Worm (Caenorhabditis elegans) whole organism, L3 larva: Measurements from ENCODE around the gene Y102A5C.40.

Experiments
- R02D3.7 ChIP-seq: fragments of 150-350 bp; optimal IDR thresholded peaks from 2 replicates; lab custom pipeline; 2014; ENCODE audit warnings: missing biosample characterization, missing genetic modification characterization
- ceh-16 ChIP-seq: sonication (generic microtip); optimal IDR thresholded peaks from 2 replicates; lab custom pipeline; 2017; ENCODE audit warnings: missing biosample characterization, missing genetic modification characterization
- ceh-82 ChIP-seq: fragments of 150-350 bp; optimal IDR thresholded peaks from 2 replicates; lab custom pipeline; 2014; ENCODE audit warnings: missing biosample characterization, missing genetic modification characterization
- daf-12 ChIP-seq: fragments of 150-350 bp; optimal IDR thresholded peaks from 2 replicates; lab custom pipeline; 2014; ENCODE audit warnings: missing biosample characterization, missing genetic modification reagents, missing genetic modification characterization
- egl-27 ChIP-seq: sonication (generic microtip); optimal IDR thresholded peaks from 4 replicates; lab custom pipeline; 2017; ENCODE audit warnings: missing biosample characterization, missing genetic modification reagents, missing genetic modification characterization
- egl-5 ChIP-seq: fragments of 150-350 bp; optimal IDR thresholded peaks from 2 replicates; lab custom pipeline; 2017; ENCODE audit warnings: missing biosample characterization, missing genetic modification reagents, missing genetic modification characterization, inconsistent platforms
- elt-1 ChIP-seq: fragments of 150-350 bp; optimal IDR thresholded peaks from 2 replicates; lab custom pipeline; 2014; ENCODE audit warnings: missing biosample characterization, missing genetic modification characterization
- elt-2 ChIP-seq: sonication (generic microtip); optimal IDR thresholded peaks from 2 replicates; lab custom pipeline; 2016; ENCODE audit warnings: missing genetic modification reagents, mild to moderate bottlenecking, missing genetic modification characterization, missing compliant biosample characterization
- eor-1 ChIP-seq, 2 experiments: fragments of 150-350 bp; optimal IDR thresholded peaks; 2 replicates each; lab custom pipeline; 2014 to 2018; ENCODE audit warnings: missing biosample characterization in 2 of 2, missing genetic modification characterization in 2 of 2
- fkh-10 ChIP-seq: sonication (generic microtip); optimal IDR thresholded peaks from 2 replicates; lab custom pipeline; 2017; ENCODE audit warnings: missing biosample characterization, missing genetic modification reagents, missing genetic modification characterization
- fos-1 ChIP-seq: fragments of 150-350 bp; optimal IDR thresholded peaks from 2 replicates; lab custom pipeline; 2014; ENCODE audit warnings: missing biosample characterization, missing genetic modification characterization
- jun-1 ChIP-seq: fragments of 150-350 bp; optimal IDR thresholded peaks from 2 replicates; lab custom pipeline; 2014; ENCODE audit warnings: missing biosample characterization, missing genetic modification reagents, missing genetic modification characterization
- lsy-12 ChIP-seq: sonication (generic microtip); optimal IDR thresholded peaks from 2 replicates; lab custom pipeline; 2016; ENCODE audit warnings: mild to moderate bottlenecking, missing genetic modification characterization, missing compliant biosample characterization
- mml-1 ChIP-seq: fragments of 150-350 bp; sonication (generic microtip); optimal IDR thresholded peaks from 3 replicates; lab custom pipeline; 2014; ENCODE audit warnings: missing biosample characterization, missing genetic modification characterization
- nfya-1 ChIP-seq: sonication (generic microtip); optimal IDR thresholded peaks from 2 replicates; lab custom pipeline; 2017; ENCODE audit warnings: missing genetic modification characterization, mild to moderate bottlenecking, missing compliant biosample characterization, antibody characterized with exemption, moderate library complexity; ENCODE audit not compliant: insufficient read depth
- nhr-11 ChIP-seq: fragments of 150-350 bp; optimal IDR thresholded peaks from 2 replicates; lab custom pipeline; 2014; ENCODE audit warnings: missing biosample characterization, missing genetic modification characterization
- nhr-12 ChIP-seq: fragments of 150-350 bp; optimal IDR thresholded peaks from 2 replicates; lab custom pipeline; 2014; ENCODE audit warnings: missing biosample characterization, missing genetic modification characterization
- nhr-23 ChIP-seq: fragments of 150-350 bp; optimal IDR thresholded peaks from 2 replicates; lab custom pipeline; 2014; ENCODE audit warnings: missing biosample characterization, missing genetic modification reagents, missing genetic modification characterization
- nhr-237 ChIP-seq: fragments of 150-350 bp; optimal IDR thresholded peaks from 2 replicates; lab custom pipeline; 2014; ENCODE audit warnings: missing biosample characterization, missing genetic modification characterization
- nhr-25 ChIP-seq: sonication (generic microtip); optimal IDR thresholded peaks from 2 replicates; lab custom pipeline; 2017; ENCODE audit warnings: missing biosample characterization, missing genetic modification characterization
- nhr-28 ChIP-seq: fragments of 150-350 bp; optimal IDR thresholded peaks from 2 replicates; lab custom pipeline; 2014; ENCODE audit warnings: missing biosample characterization, missing genetic modification characterization
- nhr-43 ChIP-seq: sonication (generic microtip); optimal IDR thresholded peaks from 2 replicates; lab custom pipeline; 2016; ENCODE audit warnings: mild to moderate bottlenecking, missing genetic modification characterization, missing compliant biosample characterization; ENCODE audit not compliant: poor library complexity, severe bottlenecking
- nhr-67 ChIP-seq: fragments of 150-350 bp; optimal IDR thresholded peaks from 2 replicates; lab custom pipeline; 2014; ENCODE audit warnings: missing biosample characterization, missing genetic modification characterization
- nhr-76 ChIP-seq: fragments of 150-350 bp; sonication (generic microtip); optimal IDR thresholded peaks from 5 replicates; lab custom pipeline; 2014; ENCODE audit warnings: missing biosample characterization, missing genetic modification characterization
- nhr-77 ChIP-seq: fragments of 150-350 bp; optimal IDR thresholded peaks from 2 replicates; lab custom pipeline; 2014; ENCODE audit warnings: missing biosample characterization, missing genetic modification characterization
- pha-4 ChIP-seq: fragments of 150-350 bp; optimal IDR thresholded peaks from 2 replicates; lab custom pipeline; 2014; ENCODE audit warnings: missing biosample characterization, missing genetic modification reagents, missing genetic modification characterization
- pqm-1 ChIP-seq: fragments of 150-350 bp; optimal IDR thresholded peaks from 2 replicates; lab custom pipeline; 2017; ENCODE audit warnings: missing biosample characterization, missing genetic modification characterization, inconsistent platforms
- sea-2 ChIP-seq: fragments of 150-350 bp; sonication (generic microtip); optimal IDR thresholded peaks from 4 replicates; lab custom pipeline; 2014; ENCODE audit warnings: missing biosample characterization, missing genetic modification reagents, missing genetic modification characterization
- skn-1 ChIP-seq: fragments of 150-350 bp; optimal IDR thresholded peaks from 2 replicates; lab custom pipeline; 2014; ENCODE audit warnings: missing biosample characterization, missing genetic modification characterization
- tbx-2 ChIP-seq: sonication (generic microtip); optimal IDR thresholded peaks from 2 replicates; lab custom pipeline; 2016; ENCODE audit warnings: mild to moderate bottlenecking, missing genetic modification characterization, missing compliant biosample characterization
- unc-62 ChIP-seq: fragments of 150-350 bp; sonication (generic microtip); optimal IDR thresholded peaks from 4 replicates; lab custom pipeline; 2014; ENCODE audit warnings: missing biosample characterization, missing genetic modification reagents, missing genetic modification characterization
- ztf-11 ChIP-seq: fragments of 150-350 bp; optimal IDR thresholded peaks from 2 replicates; lab custom pipeline; 2014; ENCODE audit warnings: missing biosample characterization, missing genetic modification characterization
- ztf-4 ChIP-seq: fragments of 150-350 bp; optimal IDR thresholded peaks from 2 replicates; lab custom pipeline; 2014; ENCODE audit warnings: missing biosample characterization, missing genetic modification characterization

Y102A5C.40 gene

ce11 chrV:17013232-17013631 is 26.3 kb upstream of the Y102A5C.40 start, which contains the start of gene clec-241:
clec-241 (minus strand) TSS chrV:17013332.
- TF ChIP-seq ceh-16 (tag; lab: Kevin White, UChicago) (no peak), ztf-11 (no peak), nhr-23 (no peak), nhr-237 (tag; lab: Kevin White, UChicago) (no peak), unc-62 (no peak), nhr-12 (no peak), nhr-25 (tag; lab: Kevin White, UChicago) (no peak), nfya-1 (tag; lab: Kevin White, UChicago) (no peak), ztf-4 (tag; lab: Kevin White, UChicago) (no peak), pha-4 (tag; lab: Kevin White, UChicago) (no peak), egl-5 (tag; lab: Kevin White, UChicago) (no peak), tbx-2 (tag; lab: Kevin White, UChicago) (no peak), jun-1 (tag; lab: Kevin White, UChicago) (no peak), nhr-43 (no peak), fkh-10 (GFP tag; lab: Kevin White, UChicago) (no peak), nhr-77 (no peak), fos-1 (tag; lab: Kevin White, UChicago) (no peak)

- peak; percentile 77 for TF ChIP-seq pqm-1
- peak; percentile 64 for TF ChIP-seq elt-2
- no peak for TF ChIP-seq egl-27 (tag; lab: Kevin White, UChicago)
- no peak for TF ChIP-seq ceh-82 (tag; lab: Kevin White, UChicago)
- no peak for TF ChIP-seq eor-1 (tag; optimal IDR thresholded peaks at IDR 0.05; lab: Kevin White, UChicago)
Observed at ce11 chrV:17009342-17010064, 22.6 kb upstream of the Y102A5C.40 start, which contains the start of the genes clc-12 and clec-240. clc-12 (minus strand) TSS chrV:17009388. clec-240 (plus strand) TSS chrV:17010014.

- TF ChIP-seq daf-12 (no peak), skn-1 (tag; lab: Kevin White, UChicago) (no peak), ztf-4 (tag; lab: Kevin White, UChicago) (no peak), R02D3.7 (tag; lab: Kevin White, UChicago) (no peak), eor-1 (tag; optimal IDR thresholded peaks at IDR 0.05; lab: Kevin White, UChicago) (no peak), nhr-11 (tag; lab: Kevin White, UChicago) (no peak), nhr-43 (no peak), nfya-1 (tag; lab: Kevin White, UChicago) (no peak), ztf-11 (no peak), elt-1 (tag; lab: Kevin White, UChicago) (no peak), lsy-12 (tag; lab: Kevin White, UChicago) (no peak), tbx-2 (tag; lab: Kevin White, UChicago) (no peak), elt-2 (no peak), mml-1 (no peak)
- TF ChIP-seq, all 47 proteins: peak for 0
Observed at ce11 chrV:17008302-17008701, 21.4 kb upstream of the Y102A5C.40 start, which contains the start of gene sri-69. sri-69 (minus strand) TSS chrV:17008402.

- TF ChIP-seq nhr-76 (no peak), nhr-28 (no peak), egl-5 (tag; lab: Kevin White, UChicago) (no peak), nhr-25 (tag; lab: Kevin White, UChicago) (no peak), sea-2 (GFP tag; lab: Kevin White, UChicago) (no peak), R02D3.7 (tag; lab: Kevin White, UChicago) (no peak), nhr-11 (tag; lab: Kevin White, UChicago) (no peak), pqm-1 (no peak), nhr-67 (tag; lab: Kevin White, UChicago) (no peak), ztf-11 (no peak), fos-1 (tag; lab: Kevin White, UChicago) (no peak)
Observed at ce11 chrV:17005189-17005588, 18.3 kb upstream of the Y102A5C.40 start, which contains the start of gene srh-131. srh-131 (plus strand) TSS chrV:17005489.

ce11 chrV:17001167-17001566 is 14.2 kb upstream of the Y102A5C.40 start, which contains the start of gene sri-9:
sri-9 (plus strand) TSS chrV:17001467.
- TF ChIP-seq R02D3.7 (tag; lab: Kevin White, UChicago) (no peak), nhr-11 (tag; lab: Kevin White, UChicago) (no peak)
